Worm (Caenorhabditis elegans) whole organism, L4/young adult: ENCODE data around the gene pbs-6.

Experiments used
- W03F9.2 ChIP-seq: fragments of 150-350 bp; optimal IDR thresholded peaks from 2 replicates; lab custom pipeline; 2014; ENCODE audit warnings: missing biosample characterization, missing genetic modification characterization
- dao-5 ChIP-seq: sonication (generic microtip); optimal IDR thresholded peaks from 2 replicates; lab custom pipeline; 2016; ENCODE audit warnings: missing genotype, missing genetic modification characterization, moderate library complexity, missing compliant biosample characterization
- him-1 ChIP-seq: sonication (generic microtip); optimal IDR thresholded peaks from 2 replicates; lab custom pipeline; 2016; ENCODE audit warnings: missing genotype, missing genetic modification reagents, missing genetic modification characterization, missing compliant biosample characterization

DNA sequence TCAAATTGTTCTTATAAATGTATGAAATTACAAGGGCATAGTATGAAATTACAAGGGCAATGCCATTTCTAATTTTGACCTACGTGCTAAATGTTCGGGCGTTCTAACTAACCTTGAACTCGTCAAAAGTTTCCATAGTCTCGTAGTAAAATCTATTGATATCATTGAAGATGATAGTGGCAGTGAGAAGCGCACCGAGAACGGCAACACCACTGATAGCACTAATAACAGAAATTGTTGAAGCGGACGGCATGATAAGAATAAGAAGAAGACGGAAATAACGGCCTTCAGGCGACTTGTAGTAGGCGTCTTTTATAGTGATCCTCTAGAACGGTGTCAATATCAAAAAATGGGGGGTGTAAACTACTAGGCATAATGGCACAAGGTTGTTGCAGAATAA lies 19.5 kb upstream of the pbs-6 start, which contains the start of gene col-91:
- TF ChIP-seq dao-5 (no peak), W03F9.2 (tag; lab: Kevin White, UChicago) (no peak), him-1 (no peak)
